Worm (Caenorhabditis elegans): ENCODE results near the gene Y113G7B.12.
A peak's percentile ranks its signal among the peaks of the same experiment; 100 is the strongest.

DNA sequence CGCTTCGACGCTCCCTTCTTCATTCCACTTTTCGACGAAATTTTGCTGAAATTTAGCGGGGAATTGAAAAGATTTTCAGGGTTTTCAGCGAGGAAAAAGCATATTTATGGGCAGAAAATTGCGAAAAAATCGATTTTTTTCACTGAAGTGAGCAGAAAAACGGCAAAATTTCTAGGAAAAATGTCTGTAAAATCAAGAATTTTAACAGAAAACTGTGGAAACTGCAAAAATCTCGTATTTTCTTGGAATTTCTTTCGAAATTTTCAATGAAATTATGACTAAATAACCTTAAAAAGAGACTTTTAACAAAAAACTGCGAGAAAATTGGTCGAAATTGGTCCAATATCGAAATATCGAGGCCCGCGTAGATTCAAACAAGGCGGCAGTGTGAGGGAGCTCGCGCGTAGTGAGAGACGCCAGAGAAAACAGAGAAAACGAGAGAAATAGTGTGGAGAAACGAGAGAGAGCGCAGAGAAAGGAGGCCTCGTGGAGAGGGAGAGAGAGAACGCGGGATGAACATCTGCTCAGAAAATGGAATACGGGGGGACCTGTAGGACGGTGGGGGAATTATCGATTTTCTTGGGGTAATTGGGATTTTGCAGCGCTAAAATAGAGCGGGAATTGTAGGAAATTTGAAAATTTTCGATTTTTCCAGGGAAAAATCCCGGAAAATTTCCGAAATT is 37.1 kb upstream of the Y113G7B.12 start, which contains the start of gene swsn-1:
- TF ChIP-seq unc-55 (GFP tag; optimal IDR thresholded peaks at IDR 0.05) (peak; percentile 66), elt-1 (tag; optimal IDR thresholded peaks at IDR 0.05) (no peak), nhr-11 (tag; optimal IDR thresholded peaks at IDR 0.05) (no peak), elt-3 (tag; optimal IDR thresholded peaks at IDR 0.05) (no peak), unc-62 (GFP tag; optimal IDR thresholded peaks at IDR 0.05) (no peak), mab-5 (tag; optimal IDR thresholded peaks at IDR 0.05) (peak; percentile 7), R02D3.7 (tag; optimal IDR thresholded peaks at IDR 0.05) (no peak), nhr-237 (tag; optimal IDR thresholded peaks at IDR 0.05) (no peak), nhr-77 (tag; optimal IDR thresholded peaks at IDR 0.05) (no peak), sma-9 (GFP tag; optimal IDR thresholded peaks at IDR 0.05) (no peak), sma-9 (tag; optimal IDR thresholded peaks at IDR 0.05) (no peak)

Data from whole organism, L2 larva.